Fruit fly (Drosophila melanogaster) whole organism, embryonic: ENCODE results near the gene VhaSFD.

Experiments
- ATbp ChIP-seq: fragments of 200-800 bp; sonication (Bioruptor generic); optimal IDR thresholded peaks from 2 replicates; lab custom pipeline; 2017; ENCODE audit warnings: missing biosample characterization, mild to moderate bottlenecking, missing genetic modification characterization, missing genetic modification reagents
- Ada2b ChIP-seq: fragments of 200-800 bp; sonication (Bioruptor generic); IDR thresholded peaks from 2 replicates; pipeline ENCODE4 v1.3.6; 2022; ENCODE audit warnings: missing biosample characterization, missing genetic modification characterization
- BEAF-32 ChIP-seq: fragments of 200-800 bp; sonication (Bioruptor generic); optimal IDR thresholded peaks from 3 replicates; lab custom pipeline; 2017; ENCODE audit warnings: missing biosample characterization, missing genetic modification characterization, mild to moderate bottlenecking, moderate library complexity, missing genetic modification reagents
- Bdp1 ChIP-seq: fragments of 200-800 bp; sonication (Bioruptor generic); optimal IDR thresholded peaks from 3 replicates; lab custom pipeline; 2016; ENCODE audit warnings: missing biosample characterization, missing genetic modification characterization
- Bteb2 ChIP-seq: fragments of 200-800 bp; sonication (Bioruptor generic); optimal IDR thresholded peaks from 2 replicates; lab custom pipeline; 2016; ENCODE audit warnings: missing biosample characterization, missing genetic modification characterization
- CG13123 ChIP-seq: fragments of 200-800 bp; sonication (Bioruptor generic); optimal IDR thresholded peaks from 2 replicates; lab custom pipeline; 2016; ENCODE audit warnings: missing biosample characterization, missing genetic modification characterization
- CG3065 ChIP-seq: fragments of 200-800 bp; sonication (Bioruptor generic); optimal IDR thresholded peaks from 2 replicates; lab custom pipeline; 2016; ENCODE audit warnings: missing biosample characterization, missing genetic modification characterization
- CG31365 ChIP-seq: fragments of 200-800 bp; sonication (Bioruptor generic); optimal IDR thresholded peaks from 2 replicates; lab custom pipeline; 2018; ENCODE audit warnings: missing biosample characterization, mild to moderate bottlenecking, missing genetic modification characterization
- CG3726 ChIP-seq: fragments of 200-800 bp; sonication (Bioruptor generic); IDR thresholded peaks from 3 replicates; pipeline ENCODE4, ENCODE4 v1.3.6; 2022; ENCODE audit warnings: missing biosample characterization, missing genetic modification characterization
- CG4730 ChIP-seq: fragments of 200-800 bp; sonication (Bioruptor generic); IDR thresholded peaks from 2 replicates; pipeline ENCODE4 v1.3.6; 2022; ENCODE audit warnings: missing biosample characterization, missing genetic modification characterization
- CG7745 ChIP-seq: fragments of 200-800 bp; sonication (Bioruptor generic); optimal IDR thresholded peaks from 2 replicates; lab custom pipeline; 2018; ENCODE audit warnings: missing biosample characterization, mild to moderate bottlenecking, missing genetic modification characterization, moderate library complexity
- CG7963 ChIP-seq: fragments of 200-800 bp; sonication (Bioruptor generic); IDR thresholded peaks from 3 replicates; pipeline ENCODE4 v1.3.6; 2022; ENCODE audit warnings: missing biosample characterization, missing genetic modification characterization; ENCODE audit not compliant: partially characterized antibody
- CG7987 ChIP-seq: fragments of 200-800 bp; sonication (Bioruptor generic); optimal IDR thresholded peaks from 2 replicates; lab custom pipeline; 2018; ENCODE audit warnings: missing biosample characterization, mild to moderate bottlenecking, missing genetic modification characterization, moderate library complexity
- CG8281 ChIP-seq: fragments of 200-800 bp; sonication (Bioruptor generic); optimal IDR thresholded peaks from 2 replicates; lab custom pipeline; 2018; ENCODE audit warnings: missing biosample characterization, mild to moderate bottlenecking, missing genetic modification characterization, moderate library complexity
- CG8290 ChIP-seq, 3 experiments: fragments of 200-800 bp; sonication (Bioruptor generic); optimal IDR thresholded peaks; 2 replicates each; lab custom pipeline; 2016 to 2019; ENCODE audit warnings: missing biosample characterization in 3 of 3, missing genetic modification characterization in 3 of 3, mild to moderate bottlenecking in 2 of 3, moderate library complexity in 1 of 3
- CG8359 ChIP-seq: fragments of 200-800 bp; sonication (Bioruptor generic); optimal IDR thresholded peaks from 2 replicates; lab custom pipeline; 2017; ENCODE audit warnings: missing biosample characterization, mild to moderate bottlenecking, missing genetic modification characterization, borderline replicate concordance
- CG8924 ChIP-seq: fragments of 200-800 bp; optimal IDR thresholded peaks from 3 replicates; lab custom pipeline; 2019; ENCODE audit warnings: missing biosample characterization, mild to moderate bottlenecking, missing genetic modification characterization, moderate library complexity
- CG9727 ChIP-seq: fragments of 200-800 bp; sonication (Bioruptor generic); optimal IDR thresholded peaks from 3 replicates; lab custom pipeline; 2017; ENCODE audit warnings: missing biosample characterization, mild to moderate bottlenecking, missing genetic modification characterization
- Dad ChIP-seq: fragments of 200-800 bp; sonication (Bioruptor generic); optimal IDR thresholded peaks from 3 replicates; lab custom pipeline; 2016; ENCODE audit warnings: missing biosample characterization, missing genetic modification characterization
- Dek ChIP-seq: fragments of 200-800 bp; sonication (Bioruptor generic); optimal IDR thresholded peaks from 3 replicates; lab custom pipeline; 2019; ENCODE audit warnings: missing biosample characterization, mild to moderate bottlenecking, missing genetic modification characterization, moderate library complexity
- Dfd ChIP-seq, 2 experiments: fragments of >200 bp; optimal IDR thresholded peaks; 2 replicates each; lab custom pipeline; 2017; ENCODE audit warnings: missing biosample characterization in 2 of 2, missing genetic modification characterization in 2 of 2
- Dip3 ChIP-seq: fragments of 200-800 bp; sonication (Bioruptor generic); optimal IDR thresholded peaks from 3 replicates; lab custom pipeline; 2016; ENCODE audit warnings: missing biosample characterization, missing genetic modification characterization
- ERR ChIP-seq: fragments of 200-800 bp; sonication (Bioruptor generic); optimal IDR thresholded peaks from 2 replicates; lab custom pipeline; 2016; ENCODE audit warnings: missing biosample characterization, missing genetic modification characterization
- Elba2 ChIP-seq: fragments of 200-800 bp; sonication (Bioruptor generic); optimal IDR thresholded peaks from 3 replicates; lab custom pipeline; 2016; ENCODE audit warnings: missing biosample characterization, missing genetic modification characterization
- Ets65A ChIP-seq: fragments of 200-800 bp; sonication (Bioruptor generic); peaks from one replicate; lab custom pipeline; 2016; ENCODE audit warnings: missing biosample characterization, missing genetic modification characterization
- Ets97D ChIP-seq: fragments of 200-800 bp; sonication (Bioruptor generic); optimal IDR thresholded peaks from 3 replicates; lab custom pipeline; 2016; ENCODE audit warnings: missing biosample characterization, missing genetic modification characterization
- Hey ChIP-seq: fragments of 200-800 bp; sonication (Bioruptor generic); optimal IDR thresholded peaks from 3 replicates; lab custom pipeline; 2018; ENCODE audit warnings: missing biosample characterization, mild to moderate bottlenecking, missing genetic modification characterization
- Pdp1 ChIP-seq, 2 experiments: fragments of 200-800 bp; sonication (Bioruptor generic); optimal IDR thresholded peaks; 3 replicates each; lab custom pipeline; 2016; ENCODE audit warnings: missing biosample characterization in 2 of 2, missing genetic modification characterization in 2 of 2, mild to moderate bottlenecking in 1 of 2, moderate library complexity in 1 of 2
- Scr ChIP-seq: fragments of 200-800 bp; sonication (Bioruptor generic); IDR thresholded peaks from 2 replicates; pipeline ENCODE4 v1.3.6; 2022; ENCODE audit warnings: missing biosample characterization, missing genetic modification characterization; ENCODE audit not compliant: partially characterized antibody
- TFAM ChIP-seq: fragments of 200-800 bp; sonication (Bioruptor generic); optimal IDR thresholded peaks from 2 replicates; lab custom pipeline; 2017; ENCODE audit warnings: missing biosample characterization, missing genetic modification characterization, inconsistent platforms
- Usf ChIP-seq: fragments of 200-800 bp; sonication (Bioruptor generic); optimal IDR thresholded peaks from 2 replicates; lab custom pipeline; 2017; ENCODE audit warnings: missing genotype, missing biosample characterization, missing genetic modification characterization
- abd-A ChIP-seq: fragments of 200-800 bp; sonication (Bioruptor generic); optimal IDR thresholded peaks from 3 replicates; lab custom pipeline; 2019; ENCODE audit warnings: missing biosample characterization, mild to moderate bottlenecking, missing genetic modification characterization, moderate library complexity
- ara ChIP-seq: fragments of 200-800 bp; sonication (Bioruptor generic); IDR thresholded peaks from 2 replicates; pipeline ENCODE4 v1.3.6; 2022; ENCODE audit warnings: missing biosample characterization, missing genetic modification characterization
- az2 ChIP-seq: fragments of 200-800 bp; sonication (Bioruptor generic); optimal IDR thresholded peaks from 3 replicates; lab custom pipeline; 2016; ENCODE audit warnings: missing biosample characterization, missing genetic modification characterization
- bsh ChIP-seq, 2 experiments: fragments of 200-800 bp; sonication (Bioruptor generic); optimal IDR thresholded peaks; 2 replicates each; lab custom pipeline; 2017 to 2018; ENCODE audit warnings: mild to moderate bottlenecking in 2 of 2, missing biosample characterization in 2 of 2, missing genetic modification characterization in 2 of 2, moderate library complexity in 1 of 2
- chif ChIP-seq, 2 experiments: fragments of 200-800 bp; sonication (Bioruptor generic); optimal IDR thresholded peaks; 3 replicates each; lab custom pipeline; 2016; ENCODE audit warnings: missing biosample characterization in 2 of 2, missing genetic modification characterization in 2 of 2
- ftz-f1 ChIP-seq: fragments of 200-800 bp; sonication (Bioruptor generic); optimal IDR thresholded peaks from 2 replicates; lab custom pipeline; 2016; ENCODE audit warnings: missing biosample characterization, missing genetic modification characterization
- gem ChIP-seq: fragments of 200-800 bp; sonication (Bioruptor generic); optimal IDR thresholded peaks from 2 replicates; lab custom pipeline; 2019; ENCODE audit warnings: missing biosample characterization, mild to moderate bottlenecking, missing genetic modification characterization, moderate library complexity
- hth ChIP-seq: fragments of >200 bp; optimal IDR thresholded peaks from 2 replicates; lab custom pipeline; 2017; ENCODE audit warnings: inconsistent platforms
- kni ChIP-seq: fragments of 200-800 bp; sonication (Bioruptor generic); optimal IDR thresholded peaks from 3 replicates; lab custom pipeline; 2017; ENCODE audit warnings: mild to moderate bottlenecking, missing biosample characterization, missing genetic modification reagents, missing genetic modification characterization
- nerfin-1 ChIP-seq: fragments of 200-800 bp; sonication (Bioruptor generic); optimal IDR thresholded peaks from 3 replicates; lab custom pipeline; 2019; ENCODE audit warnings: missing biosample characterization, mild to moderate bottlenecking, missing genetic modification characterization, moderate library complexity
- pan ChIP-seq, 4 experiments: fragments of >200 bp in 3 of 4; fragments of 200-800 bp in 1 of 4; sonication (Bioruptor generic) in 1 of 4; optimal IDR thresholded peaks in 3 of 4; IDR thresholded peaks in 1 of 4; 2 replicates each; pipeline versions ENCODE4 v1.3.6 to Lab custom; 2017 to 2022; ENCODE audit warnings: missing biosample characterization in 2 of 4, missing genetic modification characterization in 2 of 4, mixed read lengths in 1 of 4
- run ChIP-seq: fragments of 200-800 bp; sonication (Bioruptor generic); optimal IDR thresholded peaks from 3 replicates; lab custom pipeline; 2018; ENCODE audit warnings: missing biosample characterization, mild to moderate bottlenecking, missing genetic modification characterization
- sens ChIP-seq: fragments of 200-800 bp; sonication (Bioruptor generic); peaks from one replicate; lab custom pipeline; 2016; ENCODE audit warnings: missing biosample characterization, missing genetic modification characterization
- slbo ChIP-seq: fragments of 200-800 bp; sonication (Bioruptor generic); IDR thresholded peaks from 2 replicates; pipeline ENCODE4 v1.3.6; 2022; ENCODE audit warnings: missing biosample characterization, missing genetic modification characterization
- stwl ChIP-seq: fragments of 200-800 bp; sonication (Bioruptor generic); optimal IDR thresholded peaks from 3 replicates; lab custom pipeline; 2018; ENCODE audit warnings: missing biosample characterization, mild to moderate bottlenecking, missing genetic modification characterization, moderate library complexity
- vfl ChIP-seq: fragments of 200-800 bp; sonication (Bioruptor generic); optimal IDR thresholded peaks from 2 replicates; lab custom pipeline; 2016; ENCODE audit warnings: missing biosample characterization, missing genetic modification characterization

Gene VhaSFD

DNA sequence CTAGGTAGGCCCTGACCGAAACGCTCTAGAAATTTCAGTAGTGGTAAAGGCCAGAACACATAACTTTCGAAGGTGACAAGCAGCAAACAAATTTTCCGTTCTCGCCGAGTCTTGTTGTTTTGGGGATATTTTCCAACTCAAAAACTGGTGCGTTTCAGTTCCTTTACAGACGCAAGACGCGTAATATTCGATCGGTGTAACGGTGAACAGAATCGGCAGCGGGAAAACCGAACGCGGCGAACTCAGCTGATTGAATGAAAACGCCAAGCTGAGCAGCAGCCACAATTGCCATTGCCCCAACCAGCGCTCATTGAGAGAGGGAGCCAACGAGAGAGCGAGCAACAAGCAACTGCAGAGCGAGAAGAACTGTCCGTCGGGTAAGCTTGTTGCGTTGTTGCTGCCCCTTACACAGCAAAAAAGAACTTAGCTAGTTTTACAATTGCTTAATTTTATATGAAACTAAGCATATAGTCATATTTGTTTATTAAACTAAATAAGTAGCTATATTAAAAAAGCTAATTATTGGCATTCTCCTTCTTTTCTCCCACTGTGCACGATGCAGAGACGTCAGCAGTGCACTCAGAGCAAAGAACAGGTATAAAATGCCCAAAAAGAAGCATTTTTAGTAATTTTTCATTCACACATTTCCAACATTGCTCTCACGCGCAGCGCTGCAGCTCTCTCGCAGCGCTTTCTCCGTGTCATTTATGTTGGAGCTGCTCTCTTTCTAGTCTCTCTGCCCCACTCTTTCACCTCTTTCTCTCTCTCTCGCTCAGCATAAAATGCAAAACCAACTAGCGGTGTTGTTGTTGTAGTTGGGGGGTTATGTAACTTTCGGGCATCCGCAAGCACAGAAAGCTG, 11.6 kb downstream of the VhaSFD start, which contains the start of the genes Cyt-c-d and CG31808 (continued):
- TF ChIP-seq Hey (tag; lab: Kevin White, UChicago) = peak; percentile 72
- TF ChIP-seq CG9727 (GFP tag; lab: Kevin White, UChicago) = peak; percentile 94
- peak; percentile 96 for TF ChIP-seq run
- TF ChIP-seq Bteb2 (GFP tag; lab: Kevin White, UChicago) = peak; percentile 96
- peak; percentile 93 for TF ChIP-seq CG13123
- peak; percentile 97 to 99 for TF ChIP-seq bsh (GFP tag; optimal IDR thresholded peaks at IDR 0.05; lab: Kevin White, UChicago)
- TF ChIP-seq ara (GFP tag; lab: Robert Waterston, UW) = peak; percentile 98
- peak; percentile 95; the same call in 1 of the 3 replicates for TF ChIP-seq CG3726 (GFP tag; lab: Robert Waterston, UW)
- TF ChIP-seq CG8359 (GFP tag; lab: Kevin White, UChicago) = peak; percentile 92
- TF ChIP-seq CG8924 = peak; percentile 98
- peak; percentile 98 for TF ChIP-seq az2 (GFP tag; lab: Kevin White, UChicago)
- peak; percentile 97 for TF ChIP-seq Ada2b (GFP tag; lab: Robert Waterston, UW)
- peak; percentile 96 for TF ChIP-seq CG4730 (GFP tag; lab: Robert Waterston, UW)
- peak; percentile 89 for TF ChIP-seq CG3065 (GFP tag; lab: Kevin White, UChicago)
- TF ChIP-seq Dfd (GFP tag; optimal IDR thresholded peaks at IDR 0.05; lab: Kevin White, UChicago) = no peak
- peak; percentile 99 for TF ChIP-seq gem (tag; lab: Kevin White, UChicago)
- TF ChIP-seq pan (optimal IDR thresholded peaks at IDR 0.05; lab: Kevin White, UChicago) = no peak
- TF ChIP-seq pan (GFP tag; optimal IDR thresholded peaks at IDR 0.05 in 1 of 2, IDR thresholded peaks at IDR 0.05 in 1 of 2) = peak in 1 of 2 experiments; percentile 97
- TF ChIP-seq Dad (GFP tag; lab: Kevin White, UChicago) = peak; percentile 91
- peak; percentile 78 for TF ChIP-seq ERR (GFP tag; lab: Kevin White, UChicago)
- TF ChIP-seq Elba2 = no peak
- peak; percentile 84 for TF ChIP-seq Ets97D (GFP tag; lab: Kevin White, UChicago)
- TF ChIP-seq CG8281 (tag; lab: Kevin White, UChicago) = peak; percentile 87
- TF ChIP-seq vfl (GFP tag; lab: Kevin White, UChicago) = peak; percentile 93
- peak; percentile 98 for TF ChIP-seq ATbp (GFP tag; lab: Kevin White, UChicago)
- TF ChIP-seq Dek (tag; lab: Kevin White, UChicago) = peak; percentile 96
- peak; percentile 8 for TF ChIP-seq BEAF-32
- peak; percentile 87 for TF ChIP-seq Dip3 (GFP tag; lab: Kevin White, UChicago)
- no peak for TF ChIP-seq CG7963 (GFP tag; lab: Robert Waterston, UW)
- peak; percentile 59 for TF ChIP-seq CG7745 (tag; lab: Kevin White, UChicago)
- peak; percentile 88 for TF ChIP-seq CG8290 (GFP tag; optimal IDR thresholded peaks at IDR 0.05; lab: Kevin White, UChicago)
- TF ChIP-seq CG8290 (tag; optimal IDR thresholded peaks at IDR 0.05; lab: Kevin White, UChicago) = peak; percentile 84 to 93

DNA sequence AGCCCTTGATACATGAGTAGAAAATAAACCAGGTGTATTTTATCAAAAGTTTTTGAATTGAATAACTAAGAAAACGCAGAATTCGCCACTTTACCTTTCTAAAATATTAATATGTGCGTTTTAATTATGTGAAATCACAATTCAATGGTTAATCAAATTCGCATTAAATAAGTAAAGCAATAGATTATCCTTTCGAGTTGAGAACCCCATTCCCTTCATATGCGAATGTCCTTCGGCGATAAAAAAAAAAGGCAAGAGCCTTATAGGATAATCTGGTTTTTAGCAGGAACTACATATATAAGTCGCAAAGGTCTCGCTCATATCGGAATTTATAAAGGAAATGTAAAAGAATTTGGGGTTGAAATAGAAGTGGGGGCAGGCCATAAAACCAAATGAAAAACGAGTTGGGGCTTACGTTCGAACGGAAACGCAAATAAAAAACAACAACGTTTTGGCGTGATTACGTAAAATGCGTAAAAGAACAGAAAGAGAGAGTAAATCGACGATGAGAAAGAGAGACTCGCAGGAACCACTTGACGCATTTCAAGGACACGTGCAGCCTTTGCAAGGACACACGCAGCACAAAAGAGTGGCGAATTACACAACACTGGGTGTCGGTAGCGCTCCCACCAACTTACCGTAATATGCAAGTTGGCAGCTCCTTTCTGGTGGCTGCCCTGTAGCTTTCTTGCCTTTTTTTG, 12.3 kb downstream of the VhaSFD start:
- TF ChIP-seq Usf (GFP tag; lab: Kevin White, UChicago) (no peak), Pdp1 (GFP tag; optimal IDR thresholded peaks at IDR 0.05; lab: Kevin White, UChicago) (no peak), Ets65A (GFP tag; lab: Kevin White, UChicago) (peak; percentile 73), CG7987 (GFP tag; lab: Kevin White, UChicago) (no peak), Bdp1 (GFP tag; lab: Kevin White, UChicago) (no peak), chif (GFP tag; optimal IDR thresholded peaks at IDR 0.05; lab: Kevin White, UChicago) (no peak), stwl (peak; percentile 40), ftz-f1 (peak; percentile 30), Scr (GFP tag; lab: Robert Waterston, UW) (no peak), sens (GFP tag; lab: Kevin White, UChicago) (peak; percentile 60), hth (lab: Kevin White, UChicago) (no peak), CG31365 (no peak), slbo (GFP tag; lab: Robert Waterston, UW) (no peak), nerfin-1 (tag; lab: Kevin White, UChicago) (peak; percentile 14), kni (no peak), TFAM (GFP tag; lab: Kevin White, UChicago) (no peak), abd-A (peak; percentile 36)
